Fruit fly (Drosophila melanogaster): ENCODE data around the gene CG2218.

The CG2218 gene

dm6 chr3R:30424993-30425392 is 3.1 kb downstream of the CG2218 start, which contains the start of gene CG15536 (continued):
- no peak for TF ChIP-seq repo (GFP tag; optimal IDR thresholded peaks at IDR 0.05)
- no peak for TF ChIP-seq Fer2 (tag; optimal IDR thresholded peaks at IDR 0.05)
- no peak for TF ChIP-seq Vsx1 (GFP tag; optimal IDR thresholded peaks at IDR 0.05)
- TF ChIP-seq CG6654 (GFP tag; optimal IDR thresholded peaks at IDR 0.05), result no peak
- TF ChIP-seq CG11696 (GFP tag; IDR thresholded peaks at IDR 0.05), result no peak
- TF ChIP-seq Bdp1 (GFP tag; optimal IDR thresholded peaks at IDR 0.05), result no peak
- TF ChIP-seq zfh2 (GFP tag; optimal IDR thresholded peaks at IDR 0.05), result no peak
- TF ChIP-seq Jarid2 (GFP tag; optimal IDR thresholded peaks at IDR 0.05), result no peak
- no peak for TF ChIP-seq CG10209 (GFP tag; optimal IDR thresholded peaks at IDR 0.05)
- no peak for TF ChIP-seq p53 (GFP tag; optimal IDR thresholded peaks at IDR 0.05)
- no peak for TF ChIP-seq CG10274 (GFP tag; optimal IDR thresholded peaks at IDR 0.05)
- TF ChIP-seq Dek (tag; optimal IDR thresholded peaks at IDR 0.05), result no peak
- no peak for TF ChIP-seq tll (GFP tag; optimal IDR thresholded peaks at IDR 0.05)
- TF ChIP-seq gfzf (GFP tag; optimal IDR thresholded peaks at IDR 0.05), result peak; percentile 22
- peak; percentile 0 for TF ChIP-seq NfI (GFP tag; optimal IDR thresholded peaks at IDR 0.05)
- peak; percentile 81 for TF ChIP-seq E2f2 (GFP tag; IDR thresholded peaks at IDR 0.05)
- TF ChIP-seq E2f1 (GFP tag; IDR thresholded peaks at IDR 0.05), result no peak
- no peak for TF ChIP-seq CG4328 (GFP tag; optimal IDR thresholded peaks at IDR 0.05)
- no peak for TF ChIP-seq CG16863 (GFP tag; optimal IDR thresholded peaks at IDR 0.05)
- no peak for TF ChIP-seq pum (GFP tag; optimal IDR thresholded peaks at IDR 0.05)
- no peak for TF ChIP-seq Mes4 (GFP tag; optimal IDR thresholded peaks at IDR 0.05)
- TF ChIP-seq CG8089 (GFP tag; optimal IDR thresholded peaks at IDR 0.05), result no peak
- TF ChIP-seq peb (GFP tag; IDR thresholded peaks at IDR 0.05), result no peak
- no peak for TF ChIP-seq HLH3B (GFP tag; IDR thresholded peaks at IDR 0.05)
- TF ChIP-seq amos (GFP tag; IDR thresholded peaks at IDR 0.05; ENCODE audit: partially characterized antibody), result peak; percentile 71
- 0 out of 3 replicates have a peak, but pooled peaks have one; percentile 3 for TF ChIP-seq zfh1 (GFP tag; IDR thresholded peaks at IDR 0.05)
- TF ChIP-seq sug (tag; optimal IDR thresholded peaks at IDR 0.05), result peak; percentile 17
- TF ChIP-seq CG10431 (GFP tag; optimal IDR thresholded peaks at IDR 0.05), result no peak
- TF ChIP-seq CG8944 (GFP tag; optimal IDR thresholded peaks at IDR 0.05), result no peak
- no peak for TF ChIP-seq CG43689 (GFP tag; IDR thresholded peaks at IDR 0.05)
- TF ChIP-seq tio (GFP tag; optimal IDR thresholded peaks at IDR 0.05), result no peak
- no peak for TF ChIP-seq Dad (GFP tag; optimal IDR thresholded peaks at IDR 0.05)
- no peak for TF ChIP-seq sisA (GFP tag; IDR thresholded peaks at IDR 0.05)
- no peak for TF ChIP-seq CG3163 (GFP tag; optimal IDR thresholded peaks at IDR 0.05)
- no peak for TF ChIP-seq CG17186 (GFP tag; optimal IDR thresholded peaks at IDR 0.05)
- no peak for TF ChIP-seq slbo (GFP tag; IDR thresholded peaks at IDR 0.05)
- TF ChIP-seq Camta (GFP tag; optimal IDR thresholded peaks at IDR 0.05), result no peak
- TF ChIP-seq h (optimal IDR thresholded peaks at IDR 0.05), result no peak
- TF ChIP-seq Tbp (GFP tag; optimal IDR thresholded peaks at IDR 0.05), result no peak
- TF ChIP-seq GATAe (GFP tag; conservative IDR thresholded peaks at IDR 0.05), result no peak
- no peak for TF ChIP-seq CG2202 (tag; optimal IDR thresholded peaks at IDR 0.05)
- no peak for TF ChIP-seq org-1 (GFP tag; optimal IDR thresholded peaks at IDR 0.05)
- no peak for TF ChIP-seq CG12391 (tag; optimal IDR thresholded peaks at IDR 0.05)
- TF ChIP-seq Asciz (GFP tag; optimal IDR thresholded peaks at IDR 0.05), result no peak
- no peak for TF ChIP-seq D19B (GFP tag; optimal IDR thresholded peaks at IDR 0.05)
- TF ChIP-seq CG12071 (GFP tag; optimal IDR thresholded peaks at IDR 0.05), result no peak
- no peak for TF ChIP-seq ranshi (GFP tag; IDR thresholded peaks at IDR 0.05)
- no peak for TF ChIP-seq Hand (GFP tag; optimal IDR thresholded peaks at IDR 0.05)
- peak; percentile 68 for TF ChIP-seq CG10267 (tag; optimal IDR thresholded peaks at IDR 0.05)
- no peak for TF ChIP-seq CG1529 (GFP tag; optimal IDR thresholded peaks at IDR 0.05)
- TF ChIP-seq her (GFP tag; optimal IDR thresholded peaks at IDR 0.05), result no peak
- no peak for TF ChIP-seq chn (GFP tag; optimal IDR thresholded peaks at IDR 0.05)
- no peak for TF ChIP-seq CG3838 (GFP tag; optimal IDR thresholded peaks at IDR 0.05)
